Fruit fly (Drosophila melanogaster): ENCODE measurements around the gene mh.

DNA sequence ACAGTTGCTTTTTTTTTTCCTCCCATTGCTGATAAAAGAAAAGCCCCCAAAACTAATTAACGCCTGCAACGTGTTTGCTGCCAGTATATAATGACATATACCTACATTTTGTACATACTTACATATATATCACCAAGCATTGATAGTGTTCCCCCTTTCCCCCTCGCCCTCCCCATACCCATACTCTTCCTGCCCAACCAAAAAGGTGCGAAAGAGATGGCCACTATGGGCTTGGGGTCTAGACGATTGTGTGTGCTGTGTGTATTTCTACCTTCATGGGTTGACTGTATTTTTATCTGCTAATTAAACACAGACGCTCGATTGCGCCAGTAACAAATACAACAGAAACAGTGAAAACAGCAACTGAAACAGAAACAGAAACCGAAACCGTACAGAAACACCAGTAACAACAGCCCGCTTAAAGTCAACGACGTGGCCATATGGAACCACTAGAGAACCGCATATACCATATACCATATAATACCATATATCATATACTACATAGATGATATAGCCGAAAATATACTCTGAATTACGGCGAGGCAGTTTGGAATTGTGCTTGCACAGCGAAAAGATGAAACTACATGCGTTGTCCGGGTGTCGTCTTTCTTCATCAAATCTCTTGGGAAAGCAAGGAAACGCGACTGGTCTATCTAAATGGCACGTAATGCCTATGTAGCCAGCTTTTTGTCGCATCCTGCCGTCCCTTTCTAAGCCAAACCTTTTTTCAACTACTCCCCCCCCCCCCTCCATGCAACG lies 21.6 kb upstream of the mh start:
- no peak for TF ChIP-seq cnc (optimal IDR thresholded peaks at IDR 0.05)
- no peak for TF ChIP-seq toe (GFP tag; optimal IDR thresholded peaks at IDR 0.05)

Data from whole organism, adult.